Worm (Caenorhabditis elegans) whole organism, L1 larva: ENCODE data around the gene cyp-13A10.

ENCODE experiments used
- C16A3.4 ChIP-seq: fragments of 150-350 bp; optimal IDR thresholded peaks from 2 replicates; lab custom pipeline; 2014; ENCODE audit warnings: missing biosample characterization, missing genetic modification characterization
- C34B4.2 ChIP-seq: sonication (generic microtip); optimal IDR thresholded peaks from 2 replicates; lab custom pipeline; 2017; ENCODE audit warnings: mild to moderate bottlenecking, missing genetic modification characterization, missing compliant biosample characterization
- F16B12.6 ChIP-seq: fragments of 150-350 bp; optimal IDR thresholded peaks from 2 replicates; lab custom pipeline; 2014; ENCODE audit warnings: missing biosample characterization, missing genetic modification characterization
- Y116A8C.19 ChIP-seq: sonication (generic microtip); optimal IDR thresholded peaks from 2 replicates; lab custom pipeline; 2016; ENCODE audit warnings: missing compliant biosample characterization, missing genetic modification characterization, borderline replicate concordance
- aha-1 ChIP-seq: fragments of 150-350 bp; optimal IDR thresholded peaks from 2 replicates; lab custom pipeline; 2014; ENCODE audit warnings: missing biosample characterization, missing genetic modification characterization
- alr-1 ChIP-seq: fragments of 200-800 bp; sonication (Bioruptor generic); optimal IDR thresholded peaks from 2 replicates; lab custom pipeline; 2018; ENCODE audit warnings: borderline replicate concordance, mild to moderate bottlenecking, missing genetic modification characterization, missing compliant biosample characterization
- aly-2 ChIP-seq: fragments of 150-350 bp; optimal IDR thresholded peaks from 2 replicates; lab custom pipeline; 2014; ENCODE audit warnings: missing biosample characterization, missing genetic modification characterization
- ama-1 ChIP-seq: fragments of 150-350 bp; optimal IDR thresholded peaks from 2 replicates; lab custom pipeline; 2014
- blmp-1 ChIP-seq: fragments of 150-350 bp; optimal IDR thresholded peaks from 2 replicates; lab custom pipeline; 2014; ENCODE audit warnings: missing biosample characterization, missing genetic modification characterization
- ceh-82 ChIP-seq, 3 experiments: fragments of 150-350 bp in 1 of 3; sonication (generic microtip) in 2 of 3; optimal IDR thresholded peaks; 2 replicates each; lab custom pipeline; 2014 to 2017; ENCODE audit warnings: missing biosample characterization in 3 of 3, missing genetic modification characterization in 3 of 3
- ceh-88 ChIP-seq: fragments of 200-800 bp; sonication (Bioruptor generic); IDR thresholded peaks from 2 replicates; pipeline ENCODE4 v1.3.6; 2022; ENCODE audit warnings: missing genetic modification characterization, missing compliant biosample characterization
- dpl-1 ChIP-seq, 3 experiments: fragments of 150-350 bp in 2 of 3; sonication (generic microtip) in 1 of 3; optimal IDR thresholded peaks; 2 replicates each; lab custom pipeline; 2014 to 2017; ENCODE audit warnings: missing biosample characterization in 3 of 3, missing genetic modification characterization in 3 of 3, missing genetic modification reagents in 3 of 3
- dsc-1 ChIP-seq: sonication (generic microtip); optimal IDR thresholded peaks from 2 replicates; lab custom pipeline; 2016; ENCODE audit warnings: mild to moderate bottlenecking, missing genetic modification characterization, missing compliant biosample characterization
- efl-1 ChIP-seq, 4 experiments: fragments of 150-350 bp; optimal IDR thresholded peaks in 3 of 4; peaks in 1 of 4; 1 replicate in 1 of 4; 2 replicates in 3 of 4; lab custom pipeline; 2014; ENCODE audit warnings: missing biosample characterization in 2 of 4, missing genetic modification characterization in 2 of 4, missing genetic modification reagents in 2 of 4
- efl-3 ChIP-seq: fragments of 200-800 bp; sonication (Bioruptor generic); optimal IDR thresholded peaks from 2 replicates; lab custom pipeline; 2018; ENCODE audit warnings: mild to moderate bottlenecking, missing genetic modification characterization, missing compliant biosample characterization
- egl-13 ChIP-seq: sonication (generic microtip); optimal IDR thresholded peaks from 2 replicates; lab custom pipeline; 2016; ENCODE audit warnings: missing genotype, missing genetic modification reagents, missing genetic modification characterization, missing compliant biosample characterization
- egl-27 ChIP-seq, 2 experiments: fragments of 150-350 bp in 1 of 2; sonication (generic microtip); optimal IDR thresholded peaks; 3 replicates each; lab custom pipeline; 2017 to 2018; ENCODE audit warnings: missing biosample characterization in 2 of 2, missing genetic modification characterization in 2 of 2, missing genetic modification reagents in 2 of 2
- elt-2 ChIP-seq: sonication (generic microtip); optimal IDR thresholded peaks from 2 replicates; lab custom pipeline; 2016; ENCODE audit warnings: missing genetic modification characterization, mild to moderate bottlenecking, inconsistent platforms, missing compliant biosample characterization, missing genetic modification reagents
- elt-3 ChIP-seq, 6 experiments: fragments of 150-350 bp in 1 of 6; sonication (generic microtip); optimal IDR thresholded peaks; 2 replicates each; lab custom pipeline; 2017 to 2018; ENCODE audit warnings: missing biosample characterization in 6 of 6, missing genetic modification characterization in 6 of 6, inconsistent platforms in 1 of 6
- fkh-8 ChIP-seq: sonication (generic microtip); optimal IDR thresholded peaks from 2 replicates; lab custom pipeline; 2016; ENCODE audit warnings: mild to moderate bottlenecking, missing genetic modification characterization, missing compliant biosample characterization
- hlh-17 ChIP-seq: fragments of 200-800 bp; sonication (Bioruptor generic); optimal IDR thresholded peaks from 2 replicates; lab custom pipeline; 2018; ENCODE audit warnings: missing genetic modification characterization, mild to moderate bottlenecking, missing compliant biosample characterization, moderate library complexity, borderline replicate concordance
- hpl-2 ChIP-seq: fragments of 150-350 bp; optimal IDR thresholded peaks from 2 replicates; lab custom pipeline; 2014; ENCODE audit warnings: missing biosample characterization, missing genetic modification reagents, missing genetic modification characterization
- isw-1 ChIP-seq: fragments of 200-800 bp; sonication (Bioruptor generic); IDR thresholded peaks from 2 replicates; pipeline ENCODE4 v1.3.6; 2022; ENCODE audit warnings: missing genetic modification characterization, missing compliant biosample characterization
- jun-1 ChIP-seq: fragments of 150-350 bp; optimal IDR thresholded peaks from 2 replicates; lab custom pipeline; 2014; ENCODE audit warnings: missing biosample characterization, missing genetic modification reagents, missing genetic modification characterization
- lin-13 ChIP-seq: fragments of 150-350 bp; optimal IDR thresholded peaks from 2 replicates; lab custom pipeline; 2014; ENCODE audit warnings: missing biosample characterization, missing genetic modification reagents, missing genetic modification characterization
- lin-15B ChIP-seq: fragments of 150-350 bp; sonication (generic microtip); optimal IDR thresholded peaks from 3 replicates; lab custom pipeline; 2014; ENCODE audit warnings: missing biosample characterization, missing genetic modification characterization
- lin-35 ChIP-seq, 2 experiments: fragments of 150-350 bp; optimal IDR thresholded peaks; 2 replicates each; lab custom pipeline; 2014; ENCODE audit warnings: missing biosample characterization in 2 of 2, missing genetic modification characterization in 2 of 2, missing genetic modification reagents in 2 of 2
- lir-3 ChIP-seq: sonication (generic microtip); optimal IDR thresholded peaks from 2 replicates; lab custom pipeline; 2016; ENCODE audit warnings: mild to moderate bottlenecking, missing genetic modification characterization, moderate library complexity, missing compliant biosample characterization; ENCODE audit not compliant: poor library complexity
- mdl-1 ChIP-seq, 2 experiments: fragments of 150-350 bp; optimal IDR thresholded peaks; 2 replicates each; lab custom pipeline; 2014 to 2017; ENCODE audit warnings: missing biosample characterization in 2 of 2, missing genetic modification characterization in 2 of 2, inconsistent platforms in 1 of 2
- mef-2 ChIP-seq: fragments of 150-350 bp; optimal IDR thresholded peaks from 2 replicates; lab custom pipeline; 2014; ENCODE audit warnings: missing biosample characterization, missing genetic modification characterization
- mep-1 ChIP-seq: fragments of 150-350 bp; optimal IDR thresholded peaks from 2 replicates; lab custom pipeline; 2014; ENCODE audit warnings: missing biosample characterization, missing genetic modification characterization
- nhr-19 ChIP-seq: fragments of 200-800 bp; sonication (Bioruptor generic); conservative IDR thresholded peaks from 2 replicates; pipeline ENCODE4 v1.3.6; 2022; ENCODE audit warnings: missing genetic modification characterization, missing compliant biosample characterization
- nhr-20 ChIP-seq: sonication (generic microtip); optimal IDR thresholded peaks from 2 replicates; lab custom pipeline; 2016; ENCODE audit warnings: mild to moderate bottlenecking, missing genetic modification characterization, missing compliant biosample characterization
- nhr-237 ChIP-seq: fragments of 150-350 bp; optimal IDR thresholded peaks from 2 replicates; lab custom pipeline; 2014; ENCODE audit warnings: missing biosample characterization, missing genetic modification characterization
- nhr-76 ChIP-seq: sonication (generic microtip); optimal IDR thresholded peaks from 2 replicates; lab custom pipeline; 2017; ENCODE audit warnings: missing biosample characterization, missing genetic modification characterization
- pag-3 ChIP-seq: sonication (generic microtip); optimal IDR thresholded peaks from 2 replicates; lab custom pipeline; 2017; ENCODE audit warnings: missing genetic modification characterization, mild to moderate bottlenecking, missing compliant biosample characterization, antibody characterized with exemption, borderline replicate concordance; ENCODE audit not compliant: insufficient read depth
- pqm-1 ChIP-seq: sonication (generic microtip); optimal IDR thresholded peaks from 3 replicates; lab custom pipeline; 2017; ENCODE audit warnings: missing biosample characterization, missing genetic modification characterization
- rnt-1 ChIP-seq: sonication (generic microtip); optimal IDR thresholded peaks from 2 replicates; lab custom pipeline; 2016; ENCODE audit warnings: mild to moderate bottlenecking, missing genetic modification characterization, moderate library complexity, missing compliant biosample characterization
- snu-23 ChIP-seq: sonication (generic microtip); optimal IDR thresholded peaks from 2 replicates; lab custom pipeline; 2016; ENCODE audit warnings: missing genetic modification characterization, missing compliant biosample characterization
- sptf-1 ChIP-seq: fragments of 150-350 bp; optimal IDR thresholded peaks from 2 replicates; lab custom pipeline; 2014; ENCODE audit warnings: missing biosample characterization, missing genetic modification characterization
- sup-37 ChIP-seq: fragments of 200-800 bp; sonication (Bioruptor generic); optimal IDR thresholded peaks from 2 replicates; lab custom pipeline; 2018; ENCODE audit warnings: mild to moderate bottlenecking, missing genetic modification characterization, missing compliant biosample characterization
- unc-130 ChIP-seq: fragments of 150-350 bp; optimal IDR thresholded peaks from 2 replicates; lab custom pipeline; 2017; ENCODE audit warnings: missing biosample characterization, missing genetic modification characterization, inconsistent platforms
- unc-98 ChIP-seq: fragments of 200-800 bp; sonication (Bioruptor generic); IDR thresholded peaks from 2 replicates; pipeline ENCODE4 v1.3.6; 2022; ENCODE audit warnings: missing genetic modification characterization, missing compliant biosample characterization
- vab-15 ChIP-seq: sonication (generic microtip); optimal IDR thresholded peaks from 2 replicates; lab custom pipeline; 2017; ENCODE audit warnings: missing genotype, mild to moderate bottlenecking, missing genetic modification characterization, missing compliant biosample characterization
- xbp-1 ChIP-seq: sonication (generic microtip); optimal IDR thresholded peaks from 2 replicates; lab custom pipeline; 2016; ENCODE audit warnings: missing genetic modification characterization, missing compliant biosample characterization
- zag-1 ChIP-seq: fragments of 150-350 bp; optimal IDR thresholded peaks from 2 replicates; lab custom pipeline; 2014; ENCODE audit warnings: missing biosample characterization, missing genetic modification characterization
- zip-4 ChIP-seq: fragments of 200-800 bp; sonication (Bioruptor generic); optimal IDR thresholded peaks from 2 replicates; lab custom pipeline; 2018; ENCODE audit warnings: mild to moderate bottlenecking, missing genetic modification characterization, moderate library complexity, missing compliant biosample characterization
- ztf-11 ChIP-seq, 2 experiments: sonication (generic microtip); optimal IDR thresholded peaks; 2 replicates each; lab custom pipeline; 2016 to 2017; ENCODE audit warnings: missing genetic modification characterization in 2 of 2, missing biosample characterization in 1 of 2, missing compliant biosample characterization in 1 of 2
- ztf-4 ChIP-seq: fragments of 150-350 bp; optimal IDR thresholded peaks from 2 replicates; lab custom pipeline; 2014; ENCODE audit warnings: missing biosample characterization, missing genetic modification characterization

The cyp-13A10 gene

DNA sequence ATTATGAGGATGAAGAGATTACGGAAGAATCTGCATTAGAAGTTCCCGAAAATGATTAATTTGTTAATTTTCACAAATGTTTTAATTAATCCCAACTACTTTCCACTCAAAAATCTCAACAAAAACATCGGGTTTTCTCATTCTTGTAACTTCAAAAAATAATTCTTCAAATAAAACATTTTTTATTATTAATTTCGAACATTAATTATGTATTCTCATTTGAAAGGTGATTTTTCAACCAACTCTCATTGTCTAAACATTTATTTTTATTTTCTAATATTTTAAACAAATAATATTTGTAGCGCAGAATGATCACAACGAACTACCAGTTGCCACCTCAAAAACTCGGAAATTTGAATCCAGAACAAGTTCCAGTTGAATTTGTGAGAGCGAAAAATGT is 8.6 kb upstream of the cyp-13A10 start, which contains the start of gene ZK1320.7:
Gene ZK1320.7, plus strand, starts transcription at position 301 of the 400 bp plus-strand sequence.
- no peak for TF ChIP-seq hpl-2 (GFP tag; lab: Kevin White, UChicago)
- no peak for TF ChIP-seq efl-1 (optimal IDR thresholded peaks at IDR 0.05; lab: Kevin White, UChicago)
- peak in 1 of 2 experiments; percentile 1 for TF ChIP-seq efl-1 (GFP tag; optimal IDR thresholded peaks at IDR 0.05 in 1 of 2; lab: Kevin White, UChicago)

- TF ChIP-seq isw-1 (GFP tag; lab: Robert Waterston, UW) (peak; percentile 33), nhr-76 (tag; lab: Kevin White, UChicago) (no peak), jun-1 (tag; lab: Kevin White, UChicago) (no peak), unc-130 (peak; percentile 23), dpl-1 (GFP tag; optimal IDR thresholded peaks at IDR 0.05; lab: Kevin White, UChicago) (peak; percentile 41 to 70 (median 69)), fkh-8 (tag; lab: Kevin White, UChicago) (peak; percentile 54), C16A3.4 (tag; lab: Kevin White, UChicago) (peak; percentile 69), ama-1 (no peak), mep-1 (tag; lab: Kevin White, UChicago) (no peak), aha-1 (no peak), sup-37 (no peak), vab-15 (tag; lab: Kevin White, UChicago) (no peak), ceh-88 (GFP tag; lab: Robert Waterston, UW) (0 out of 2 replicates have a peak, but pooled peaks have one; percentile 15), egl-13 (tag; lab: Kevin White, UChicago) (peak; percentile 8), lin-35 (GFP tag; optimal IDR thresholded peaks at IDR 0.05; lab: Kevin White, UChicago) (peak; percentile 72 to 73), elt-3 (tag; optimal IDR thresholded peaks at IDR 0.05; lab: Kevin White, UChicago) (peak in 1 of 6 experiments; percentile 6), ztf-11 (tag; optimal IDR thresholded peaks at IDR 0.05; lab: Kevin White, UChicago) (peak in 1 of 2 experiments; percentile 34), elt-2 (no peak), efl-3 (GFP tag; lab: Kevin White, UChicago) (no peak), sptf-1 (tag; lab: Kevin White, UChicago) (no peak), hpl-2 (GFP tag; lab: Kevin White, UChicago) (no peak), ztf-4 (tag; lab: Kevin White, UChicago) (no peak), Y116A8C.19 (no peak), ceh-82 (tag; optimal IDR thresholded peaks at IDR 0.05; lab: Kevin White, UChicago) (peak; percentile 9 to 69 (median 62)), zag-1 (no peak), lin-15B (tag; lab: Kevin White, UChicago) (peak; percentile 24), mef-2 (no peak), aly-2 (tag; lab: Kevin White, UChicago) (peak; percentile 31), mdl-1 (tag; optimal IDR thresholded peaks at IDR 0.05; lab: Kevin White, UChicago) (no peak), F16B12.6 (peak; percentile 31), blmp-1 (tag; lab: Kevin White, UChicago) (no peak), nhr-20 (peak; percentile 79), nhr-19 (peak; percentile 74), rnt-1 (peak; percentile 62), alr-1 (tag; lab: Kevin White, UChicago) (no peak), pag-3 (tag; lab: Kevin White, UChicago) (no peak), hlh-17 (GFP tag; lab: Kevin White, UChicago) (no peak), dsc-1 (tag; lab: Kevin White, UChicago) (peak; percentile 52), unc-98 (no peak), snu-23 (GFP tag; lab: Kevin White, UChicago) (peak; percentile 78), lin-13 (peak; percentile 25), C34B4.2 (tag; lab: Kevin White, UChicago) (no peak), lir-3 (tag; lab: Kevin White, UChicago) (peak; percentile 54), zip-4 (GFP tag; lab: Kevin White, UChicago) (no peak), pqm-1 (tag; lab: Kevin White, UChicago) (no peak), efl-1 (optimal IDR thresholded peaks at IDR 0.05; lab: Kevin White, UChicago) (peak; percentile 60 to 76), efl-1 (GFP tag; optimal IDR thresholded peaks at IDR 0.05 in 1 of 2; lab: Kevin White, UChicago) (peak; percentile 65 to 97), xbp-1 (tag; lab: Kevin White, UChicago) (peak; percentile 66), egl-27 (tag; optimal IDR thresholded peaks at IDR 0.05; lab: Kevin White, UChicago) (no peak), nhr-237 (tag; lab: Kevin White, UChicago) (no peak)
Observed at ce11 chrII:9668959-9669358, 6.3 kb upstream of the cyp-13A10 start, which contains the start of gene taf-8. Gene taf-8, plus strand, starts transcription at chrII:9669318.
